Fruit fly (Drosophila melanogaster): ENCODE results near the gene CG2246.

The CG2246 gene

dm6 chr3R:30601440-30602256 lies at the start of gene CG2246, which contains the start of gene CG31021 (continued):
- TF ChIP-seq CG31441 (GFP tag; IDR thresholded peaks at IDR 0.05), result peak; percentile 48; the same call in 1 of the 2 replicates
- TF ChIP-seq CG15269 (tag; optimal IDR thresholded peaks at IDR 0.05), result peak; percentile 28
- TF ChIP-seq CG2199 (GFP tag; IDR thresholded peaks at IDR 0.05), result peak; percentile 55; the same call in 1 of the 3 replicates
- TF ChIP-seq h (optimal IDR thresholded peaks at IDR 0.05), result no peak
- no peak for TF ChIP-seq CG15073 (GFP tag; optimal IDR thresholded peaks at IDR 0.05)
- peak; percentile 89 for TF ChIP-seq CG16813 (GFP tag; IDR thresholded peaks at IDR 0.05; ENCODE audit: partially characterized antibody)
- TF ChIP-seq yki (optimal IDR thresholded peaks at IDR 0.05), result peak; percentile 4
- peak; percentile 96 for TF ChIP-seq BEAF-32 (GFP tag; optimal IDR thresholded peaks at IDR 0.05)
- TF ChIP-seq CG9797 (GFP tag; optimal IDR thresholded peaks at IDR 0.05), result peak; percentile 30
- peak; percentile 41 for TF ChIP-seq dmrt99B (tag; optimal IDR thresholded peaks at IDR 0.05)
- TF ChIP-seq Ada2b (GFP tag; IDR thresholded peaks at IDR 0.05), result peak; percentile 16; the same call in 1 of the 2 replicates
- peak; percentile 53 for TF ChIP-seq ssp (GFP tag; IDR thresholded peaks at IDR 0.05)
- TF ChIP-seq Kr (GFP tag; optimal IDR thresholded peaks at IDR 0.05), result no peak
- peak; percentile 95 for TF ChIP-seq zf30C (GFP tag; optimal IDR thresholded peaks at IDR 0.05)
- no peak for TF ChIP-seq CG16779 (GFP tag; IDR thresholded peaks at IDR 0.05)
- peak; percentile 63 for TF ChIP-seq Dref (GFP tag; IDR thresholded peaks at IDR 0.05)
- TF ChIP-seq Hmr (GFP tag; optimal IDR thresholded peaks at IDR 0.05), result peak; percentile 83
- peak; percentile 38; the same call in 1 of the 2 replicates for TF ChIP-seq CG7372 (GFP tag; IDR thresholded peaks at IDR 0.05)
- TF ChIP-seq eyg (GFP tag; optimal IDR thresholded peaks at IDR 0.05), result no peak
- TF ChIP-seq lola (GFP tag; optimal IDR thresholded peaks at IDR 0.05), result peak in 1 of 3 experiments; percentile 52
- TF ChIP-seq CG10959 (GFP tag; IDR thresholded peaks at IDR 0.05), result no peak
- TF ChIP-seq CG2678 (tag; optimal IDR thresholded peaks at IDR 0.05), result peak; percentile 47
- TF ChIP-seq Hr39 (optimal IDR thresholded peaks at IDR 0.05), result no peak
- peak; percentile 55 for TF ChIP-seq sisA (GFP tag; IDR thresholded peaks at IDR 0.05)
- peak; percentile 47 for TF ChIP-seq CG4820 (GFP tag; optimal IDR thresholded peaks at IDR 0.05)
- peak; percentile 66 for TF ChIP-seq CG11085 (GFP tag; IDR thresholded peaks at IDR 0.05)
- no peak for TF ChIP-seq Usf (GFP tag; optimal IDR thresholded peaks at IDR 0.05)
- no peak for TF ChIP-seq pfk (GFP tag; optimal IDR thresholded peaks at IDR 0.05)
- peak; percentile 77 for TF ChIP-seq vnd (GFP tag; IDR thresholded peaks at IDR 0.05; ENCODE audit: partially characterized antibody)
- TF ChIP-seq tio (GFP tag; optimal IDR thresholded peaks at IDR 0.05), result peak; percentile 11
- peak; percentile 72 for TF ChIP-seq HLH54F (GFP tag; optimal IDR thresholded peaks at IDR 0.05)
- TF ChIP-seq bcd (GFP tag; optimal IDR thresholded peaks at IDR 0.05), result peak; percentile 60
- peak; percentile 58 for TF ChIP-seq p53 (GFP tag; optimal IDR thresholded peaks at IDR 0.05)
- TF ChIP-seq CG10209 (GFP tag; optimal IDR thresholded peaks at IDR 0.05), result no peak
- peak; percentile 88 for TF ChIP-seq Bgb (GFP tag; IDR thresholded peaks at IDR 0.05; ENCODE audit: partially characterized antibody)
- peak; percentile 73; the same call in 1 of the 2 replicates for TF ChIP-seq MBD-R2 (GFP tag; IDR thresholded peaks at IDR 0.05)
- no peak for TF ChIP-seq CG5953 (GFP tag; IDR thresholded peaks at IDR 0.05)
- TF ChIP-seq CG8290 (GFP tag; optimal IDR thresholded peaks at IDR 0.05), result peak; percentile 92
- TF ChIP-seq CG8290 (tag; optimal IDR thresholded peaks at IDR 0.05), result peak; percentile 40 to 94
- TF ChIP-seq CoRest (tag; optimal IDR thresholded peaks at IDR 0.05), result peak; percentile 70
- TF ChIP-seq CG33557 (GFP tag; optimal IDR thresholded peaks at IDR 0.05), result no peak
- TF ChIP-seq zfh2 (GFP tag; optimal IDR thresholded peaks at IDR 0.05), result peak; percentile 78
- TF ChIP-seq CG11723 (GFP tag; optimal IDR thresholded peaks at IDR 0.05), result no peak
- no peak for TF ChIP-seq gcm (GFP tag; optimal IDR thresholded peaks at IDR 0.05)
- TF ChIP-seq CG2202 (tag; optimal IDR thresholded peaks at IDR 0.05), result no peak
- TF ChIP-seq CG8944 (GFP tag; optimal IDR thresholded peaks at IDR 0.05), result peak; percentile 66
- peak; percentile 18 for TF ChIP-seq Bteb2 (GFP tag; optimal IDR thresholded peaks at IDR 0.05)
- no peak for TF ChIP-seq Doc2 (GFP tag; IDR thresholded peaks at IDR 0.05)
- no peak for TF ChIP-seq salm (tag; optimal IDR thresholded peaks at IDR 0.05)
- TF ChIP-seq gt (GFP tag; IDR thresholded peaks at IDR 0.05), result no peak

Data from whole organism, embryonic.